Worm (Caenorhabditis elegans): ENCODE measurements around the gene F21C10.11.

Gene F21C10.11

DNA sequence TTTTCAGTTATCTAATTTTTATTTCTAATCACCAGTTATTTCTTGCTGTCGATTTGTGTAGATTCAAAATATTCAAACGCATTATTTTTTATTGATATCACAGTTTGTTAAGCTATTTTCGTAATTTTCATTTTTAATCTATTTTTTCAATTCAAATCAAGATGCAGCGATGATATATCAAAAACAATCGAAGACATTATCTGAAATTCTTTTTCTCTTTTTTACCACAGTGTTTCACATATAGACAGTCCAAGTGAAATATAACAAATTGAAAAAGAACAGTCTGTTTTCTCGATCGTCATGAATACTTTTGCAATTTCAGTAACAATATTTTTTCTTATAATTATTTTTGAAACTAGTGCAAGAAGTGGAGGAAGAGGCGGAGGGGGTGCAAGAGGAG is 2.1 kb downstream of the F21C10.11 start, which contains the start of gene F21C10.5:
Gene F21C10.5, plus strand, starts transcription at position 301 of the 400 bp plus-strand sequence.
- TF ChIP-seq nfya-2 (GFP tag; IDR thresholded peaks at IDR 0.05) (no peak), T07F8.4 (tag; optimal IDR thresholded peaks at IDR 0.05) (no peak), akir-1 (GFP tag; optimal IDR thresholded peaks at IDR 0.05) (no peak), F37B4.10 (GFP tag; IDR thresholded peaks at IDR 0.05) (no peak), ztf-3 (GFP tag; optimal IDR thresholded peaks at IDR 0.05) (no peak), let-526 (GFP tag; IDR thresholded peaks at IDR 0.05) (no peak), sea-2 (GFP tag; IDR thresholded peaks at IDR 0.05) (no peak), D2030.7 (GFP tag; IDR thresholded peaks at IDR 0.05) (no peak)

DNA sequence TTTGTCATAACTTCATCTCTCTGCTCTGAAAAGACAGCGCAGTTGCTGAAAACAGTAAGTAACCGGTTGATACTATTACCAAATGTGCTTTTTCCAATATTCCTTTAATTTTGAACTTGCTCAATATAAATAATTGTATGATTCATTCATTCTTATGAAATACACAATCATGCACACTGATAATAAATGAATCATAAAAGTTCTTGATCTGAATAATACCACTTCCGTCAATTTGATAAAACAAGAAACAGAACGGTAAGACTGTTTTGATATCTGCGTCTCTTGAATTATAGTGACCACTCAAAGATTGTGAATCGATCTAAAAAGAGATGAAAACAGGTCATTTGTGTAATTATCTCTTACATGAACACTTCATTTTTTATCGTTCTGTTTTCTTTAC is 3.0 kb downstream of the F21C10.11 start, which contains the start of gene F21C10.4:
Gene F21C10.4, plus strand, starts transcription at position 301 of the 400 bp plus-strand sequence.
- TF ChIP-seq ztf-3 (GFP tag; optimal IDR thresholded peaks at IDR 0.05) (no peak), pha-4 (tag; optimal IDR thresholded peaks at IDR 0.05) (no peak), nfya-2 (GFP tag; IDR thresholded peaks at IDR 0.05) (no peak), atf-7 (tag; optimal IDR thresholded peaks at IDR 0.05) (no peak), F22D6.2 (tag; optimal IDR thresholded peaks at IDR 0.05) (no peak), ccch-3 (GFP tag; optimal IDR thresholded peaks at IDR 0.05) (no peak), sea-2 (GFP tag; IDR thresholded peaks at IDR 0.05) (no peak), tbx-9 (tag; optimal IDR thresholded peaks at IDR 0.05; ENCODE audit: borderline replicate concordance) (no peak), C06A6.2 (GFP tag; conservative IDR thresholded peaks at IDR 0.05) (no peak)

DNA sequence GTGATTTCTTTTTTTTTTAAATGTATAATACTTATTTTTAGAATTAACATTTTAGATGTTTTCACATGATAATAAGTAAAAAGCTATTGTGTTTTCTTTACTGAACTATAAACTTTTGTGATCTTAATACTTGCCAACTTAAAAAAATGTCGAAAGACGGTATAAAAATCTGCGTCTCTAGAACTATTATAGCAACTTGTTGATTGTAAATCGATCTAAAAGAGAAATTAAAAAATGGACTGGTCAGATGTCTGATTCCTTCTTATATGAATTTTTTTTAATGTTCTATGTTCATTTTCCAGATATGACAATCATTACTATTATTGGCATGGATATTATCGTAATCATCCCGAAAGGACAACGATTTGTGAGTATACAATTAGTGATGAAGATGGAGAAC is 4.5 kb downstream of the F21C10.11 start, which contains the start of gene F21C10.3:
Gene F21C10.3, plus strand, starts transcription at position 301 of the 400 bp plus-strand sequence.
- TF ChIP-seq madf-3 (GFP tag; IDR thresholded peaks at IDR 0.05) (no peak), let-607 (tag; optimal IDR thresholded peaks at IDR 0.05) (no peak), ztf-25 (GFP tag; IDR thresholded peaks at IDR 0.05) (no peak)

DNA sequence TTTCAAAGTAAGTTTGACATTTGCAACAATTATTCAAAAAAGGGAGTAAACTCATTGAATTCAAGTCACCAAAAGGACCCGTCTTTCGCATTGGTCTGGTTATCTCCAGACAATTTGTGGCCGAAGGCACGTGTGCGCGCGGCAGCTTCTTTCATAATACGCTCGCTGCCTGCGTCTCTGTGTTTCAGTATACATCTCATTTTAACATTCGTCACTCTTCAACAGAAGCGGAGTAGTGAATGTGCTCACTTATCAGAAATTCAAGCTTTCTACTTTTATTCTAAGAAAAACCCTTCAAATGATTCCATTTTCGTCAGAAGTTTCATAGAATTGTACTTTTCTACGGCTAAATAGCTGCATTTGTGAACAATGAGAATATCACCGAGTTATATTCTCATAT is 5.3 kb downstream of the F21C10.11 start:
- TF ChIP-seq ceh-79 (tag; optimal IDR thresholded peaks at IDR 0.05) (no peak), nfyb-1 (GFP tag; IDR thresholded peaks at IDR 0.05) (0 out of 2 replicates have a peak, but pooled peaks have one; percentile 9), cebp-1 (GFP tag; IDR thresholded peaks at IDR 0.05) (peak; percentile 71; the same call in 1 of the 2 replicates), cebp-1 (tag; optimal IDR thresholded peaks at IDR 0.05) (peak; percentile 92), hmg-1.2 (GFP tag; IDR thresholded peaks at IDR 0.05) (peak; percentile 73; the same call in 1 of the 2 replicates), Y53F4B.3 (GFP tag; IDR thresholded peaks at IDR 0.05) (no peak)

DNA sequence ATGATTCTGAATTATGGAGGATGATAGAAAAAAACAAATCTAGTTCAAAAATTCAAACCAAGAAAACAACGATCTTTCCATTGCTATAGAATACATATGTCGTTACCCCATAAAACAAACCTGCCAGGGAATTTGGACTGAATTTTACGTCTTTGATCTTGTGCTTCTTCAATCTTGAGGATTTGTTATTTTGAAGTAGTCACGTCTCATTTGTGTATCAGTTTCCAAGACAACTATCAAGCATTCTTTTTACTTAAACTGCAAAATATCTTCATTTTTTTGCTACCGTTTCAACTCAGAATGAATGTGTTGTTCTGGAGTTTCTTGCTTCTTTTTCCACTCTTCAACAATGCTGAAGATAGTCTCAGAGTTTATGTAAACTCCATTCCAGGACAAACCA is 7.5 kb downstream of the F21C10.11 start, which contains the start of gene F21C10.19:
Gene F21C10.19, plus strand, starts transcription at position 301 of the 400 bp plus-strand sequence.
- no peak for TF ChIP-seq Y53G8AR.9 (GFP tag; conservative IDR thresholded peaks at IDR 0.05)
- no peak for TF ChIP-seq nhr-27 (tag; optimal IDR thresholded peaks at IDR 0.05)
- TF ChIP-seq T26A5.8 (tag; optimal IDR thresholded peaks at IDR 0.05) = no peak
- no peak for TF ChIP-seq B0336.3 (GFP tag; IDR thresholded peaks at IDR 0.05)

DNA sequence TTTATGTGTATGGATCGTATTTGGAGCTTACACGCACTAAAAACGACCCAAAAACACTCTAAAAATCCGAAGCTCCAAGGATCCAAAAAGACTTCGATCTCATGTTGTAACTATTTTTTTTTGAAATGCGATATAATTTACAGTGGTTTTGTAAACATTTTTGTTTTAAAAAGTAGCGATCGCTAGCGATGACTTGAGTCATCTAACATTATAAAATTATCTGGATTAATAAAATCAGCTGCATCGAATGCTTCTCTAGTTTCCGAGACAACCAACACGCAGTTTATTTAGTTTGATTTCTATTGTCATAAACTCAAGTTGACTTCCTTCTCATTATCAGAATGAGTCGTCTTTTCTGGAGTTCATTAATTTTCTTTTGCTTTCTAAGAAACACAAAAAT is 8.8 kb downstream of the F21C10.11 start, which contains the start of gene F21C10.1:
Gene F21C10.1, plus strand, starts transcription at position 301 of the 400 bp plus-strand sequence.
- TF ChIP-seq lin-35 (GFP tag; optimal IDR thresholded peaks at IDR 0.05) (no peak), Y95B8A.8 (GFP tag; IDR thresholded peaks at IDR 0.05) (no peak)

Data from whole organism, young adult.